Worm (Caenorhabditis elegans): ENCODE data around the gene cin-4.

DNA sequence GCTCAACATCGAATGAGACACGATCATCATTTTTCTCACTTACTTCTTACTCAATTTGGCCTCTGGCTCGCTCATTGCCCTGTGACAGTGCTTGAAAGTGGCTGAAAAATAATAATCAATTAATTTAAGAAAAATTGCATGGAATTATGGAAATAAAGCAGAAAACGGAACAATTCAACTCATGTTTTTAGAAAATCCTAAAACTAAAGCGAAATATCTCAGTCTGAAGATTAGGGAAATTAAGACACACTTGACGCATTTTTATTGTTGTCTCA, 34.2 kb downstream of the cin-4 start, which contains the start of gene kars-1:
- TF ChIP-seq zip-2 (tag; optimal IDR thresholded peaks at IDR 0.05) (no peak), ama-1 (optimal IDR thresholded peaks at IDR 0.05) (no peak), unc-62 (GFP tag; optimal IDR thresholded peaks at IDR 0.05 in 1 of 2) (no peak), unc-62 (tag; optimal IDR thresholded peaks at IDR 0.05) (no peak), cey-2 (tag; optimal IDR thresholded peaks at IDR 0.05; ENCODE audit: borderline replicate concordance, insufficient read depth) (no peak), pha-4 (GFP tag; IDR thresholded peaks at IDR 0.05) (no peak), pha-4 (tag; optimal IDR thresholded peaks at IDR 0.05) (no peak), ceh-62 (tag; optimal IDR thresholded peaks at IDR 0.05) (no peak), lin-1 (GFP tag; IDR thresholded peaks at IDR 0.05) (no peak)

All from whole organism, L4 larva.